Worm (Caenorhabditis elegans) whole organism, late embryonic: ENCODE results near the gene T01G5.8.

Experiments
- C08G9.2 ChIP-seq: sonication (generic microtip); optimal IDR thresholded peaks from 2 replicates; lab custom pipeline; 2016; ENCODE audit warnings: mild to moderate bottlenecking, missing genetic modification characterization, moderate library complexity, missing compliant biosample characterization
- C38D4.7 ChIP-seq: fragments of 200-800 bp; sonication (Bioruptor generic); optimal IDR thresholded peaks from 2 replicates; lab custom pipeline; 2018; ENCODE audit warnings: mild to moderate bottlenecking, missing genetic modification characterization, moderate library complexity, missing compliant biosample characterization
- F13H6.1 ChIP-seq: sonication (generic microtip); optimal IDR thresholded peaks from 2 replicates; lab custom pipeline; 2016; ENCODE audit warnings: missing genetic modification characterization, missing compliant biosample characterization
- T23F11.4 ChIP-seq: fragments of 200-800 bp; sonication (Bioruptor generic); optimal IDR thresholded peaks from 2 replicates; lab custom pipeline; 2018; ENCODE audit warnings: mild to moderate bottlenecking, missing genetic modification characterization, missing compliant biosample characterization
- ahr-1 ChIP-seq: sonication (generic microtip); optimal IDR thresholded peaks from 2 replicates; lab custom pipeline; 2016; ENCODE audit warnings: missing genetic modification characterization, missing compliant biosample characterization
- ceh-18 ChIP-seq: sonication (generic microtip); optimal IDR thresholded peaks from 2 replicates; lab custom pipeline; 2016; ENCODE audit warnings: missing genetic modification characterization, missing compliant biosample characterization
- ceh-2 ChIP-seq: sonication (generic microtip); optimal IDR thresholded peaks from 2 replicates; lab custom pipeline; 2016; ENCODE audit warnings: missing genotype, missing genetic modification characterization, missing compliant biosample characterization
- ceh-24 ChIP-seq: sonication (generic microtip); optimal IDR thresholded peaks from 2 replicates; lab custom pipeline; 2016; ENCODE audit warnings: mild to moderate bottlenecking, missing genetic modification characterization, missing compliant biosample characterization
- ceh-30 ChIP-seq: fragments of 150-350 bp; optimal IDR thresholded peaks from 2 replicates; lab custom pipeline; 2014; ENCODE audit warnings: missing biosample characterization, missing genetic modification characterization
- ceh-31 ChIP-seq: sonication (generic microtip); optimal IDR thresholded peaks from 2 replicates; lab custom pipeline; 2016; ENCODE audit warnings: missing genetic modification characterization, missing compliant biosample characterization
- ceh-6 ChIP-seq: fragments of 200-800 bp; sonication (Bioruptor generic); optimal IDR thresholded peaks from 2 replicates; lab custom pipeline; 2018; ENCODE audit warnings: mild to moderate bottlenecking, missing genetic modification characterization, missing compliant biosample characterization
- ceh-9 ChIP-seq: sonication (generic microtip); optimal IDR thresholded peaks from 2 replicates; lab custom pipeline; 2016; ENCODE audit warnings: mild to moderate bottlenecking, missing genetic modification characterization, inconsistent platforms, missing compliant biosample characterization
- che-1 ChIP-seq: sonication (generic microtip); optimal IDR thresholded peaks from 2 replicates; lab custom pipeline; 2016; ENCODE audit warnings: mild to moderate bottlenecking, missing genetic modification characterization, missing compliant biosample characterization
- dve-1 ChIP-seq: sonication (generic microtip); optimal IDR thresholded peaks from 2 replicates; lab custom pipeline; 2017; ENCODE audit warnings: antibody characterized with exemption, mild to moderate bottlenecking, missing genetic modification characterization, missing compliant biosample characterization
- fkh-6 ChIP-seq: sonication (generic microtip); optimal IDR thresholded peaks from 2 replicates; lab custom pipeline; 2016; ENCODE audit warnings: missing genetic modification characterization, missing compliant biosample characterization
- gmeb-2 ChIP-seq: sonication (generic microtip); optimal IDR thresholded peaks from 2 replicates; lab custom pipeline; 2016; ENCODE audit warnings: missing genetic modification characterization, inconsistent platforms, missing compliant biosample characterization
- hlh-15 ChIP-seq: sonication (generic microtip); optimal IDR thresholded peaks from 2 replicates; lab custom pipeline; 2016; ENCODE audit warnings: missing genetic modification characterization, missing compliant biosample characterization
- hlh-6 ChIP-seq: sonication (generic microtip); optimal IDR thresholded peaks from 2 replicates; lab custom pipeline; 2016; ENCODE audit warnings: missing genotype, missing genetic modification characterization, missing compliant biosample characterization
- hlh-8 ChIP-seq: sonication (generic microtip); optimal IDR thresholded peaks from 2 replicates; lab custom pipeline; 2016; ENCODE audit warnings: missing genotype, missing genetic modification characterization, missing compliant biosample characterization
- lim-6 ChIP-seq: sonication (generic microtip); optimal IDR thresholded peaks from 2 replicates; lab custom pipeline; 2016; ENCODE audit warnings: missing genetic modification characterization, missing compliant biosample characterization
- lin-11 ChIP-seq: fragments of 200-800 bp; sonication (Bioruptor generic); optimal IDR thresholded peaks from 2 replicates; lab custom pipeline; 2018; ENCODE audit warnings: mild to moderate bottlenecking, missing genetic modification characterization, missing compliant biosample characterization
- mec-3 ChIP-seq: sonication (generic microtip); optimal IDR thresholded peaks from 2 replicates; lab custom pipeline; 2016; ENCODE audit warnings: borderline replicate concordance, missing genetic modification characterization, missing compliant biosample characterization
- nfya-1 ChIP-seq: sonication (generic microtip); optimal IDR thresholded peaks from 2 replicates; lab custom pipeline; 2017; ENCODE audit warnings: missing genetic modification characterization, mild to moderate bottlenecking, missing compliant biosample characterization, antibody characterized with exemption, moderate library complexity
- pat-9 ChIP-seq: fragments of 200-800 bp; sonication (Bioruptor generic); optimal IDR thresholded peaks from 2 replicates; lab custom pipeline; 2018; ENCODE audit warnings: mild to moderate bottlenecking, missing genetic modification characterization, moderate library complexity, missing compliant biosample characterization
- pax-1 ChIP-seq: fragments of 150-350 bp; optimal IDR thresholded peaks from 2 replicates; lab custom pipeline; 2014; ENCODE audit warnings: missing biosample characterization, missing genetic modification characterization
- pha-2 ChIP-seq: sonication (generic microtip); optimal IDR thresholded peaks from 2 replicates; lab custom pipeline; 2017; ENCODE audit warnings: mild to moderate bottlenecking, missing genetic modification characterization, missing compliant biosample characterization
- pha-4 ChIP-seq: fragments of 150-350 bp; optimal IDR thresholded peaks from 2 replicates; lab custom pipeline; 2018; ENCODE audit warnings: missing biosample characterization, missing genetic modification reagents, missing genetic modification characterization
- pqm-1 ChIP-seq: sonication (generic microtip); optimal IDR thresholded peaks from 2 replicates; lab custom pipeline; 2016; ENCODE audit warnings: missing genetic modification characterization, missing compliant biosample characterization
- rnt-1 ChIP-seq: sonication (generic microtip); optimal IDR thresholded peaks from 2 replicates; lab custom pipeline; 2016; ENCODE audit warnings: missing genetic modification characterization, missing compliant biosample characterization
- sdc-2 ChIP-seq: sonication (generic microtip); optimal IDR thresholded peaks from 2 replicates; lab custom pipeline; 2016; ENCODE audit warnings: missing genotype, missing genetic modification characterization, missing compliant biosample characterization
- sox-4 ChIP-seq: sonication (generic microtip); optimal IDR thresholded peaks from 2 replicates; lab custom pipeline; 2017; ENCODE audit warnings: mild to moderate bottlenecking, missing genetic modification characterization, inconsistent platforms, missing compliant biosample characterization
- syd-9 ChIP-seq: sonication (generic microtip); optimal IDR thresholded peaks from 2 replicates; lab custom pipeline; 2016; ENCODE audit warnings: mild to moderate bottlenecking, missing genetic modification characterization, moderate library complexity, missing compliant biosample characterization
- unc-42 ChIP-seq: sonication (generic microtip); optimal IDR thresholded peaks from 2 replicates; lab custom pipeline; 2016; ENCODE audit warnings: missing genotype, missing genetic modification characterization, missing compliant biosample characterization
- unc-86 ChIP-seq: sonication (generic microtip); optimal IDR thresholded peaks from 2 replicates; lab custom pipeline; 2016; ENCODE audit warnings: missing genetic modification characterization, missing compliant biosample characterization
- zip-5 ChIP-seq: sonication (generic microtip); optimal IDR thresholded peaks from 2 replicates; lab custom pipeline; 2016; ENCODE audit warnings: missing genetic modification characterization, missing compliant biosample characterization

T01G5.8 gene

DNA sequence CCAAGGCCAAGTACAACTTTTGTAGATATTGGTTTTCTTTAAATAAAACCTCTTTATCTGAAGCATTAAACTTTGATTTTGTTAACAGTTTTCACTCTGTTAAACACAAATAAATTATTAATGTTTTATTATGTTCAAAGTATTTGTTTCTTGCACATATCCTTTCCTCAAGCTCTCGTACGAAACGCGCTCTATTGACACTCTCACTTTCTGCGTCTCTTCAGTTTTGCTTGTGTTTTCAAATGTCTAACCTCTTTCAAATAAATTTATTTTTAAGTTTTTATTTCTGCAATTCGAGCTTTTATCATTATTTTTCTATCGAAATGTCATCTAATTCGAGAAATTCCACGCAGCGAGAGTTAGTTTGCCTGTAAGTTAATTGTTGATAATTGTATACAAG is 27.7 kb downstream of the T01G5.8 start, which contains the start of gene K08F9.4:
Gene K08F9.4 (plus strand): TSS at position 222 of the 400 bp plus-strand sequence.
- no peak for TF ChIP-seq gmeb-2 (tag; lab: Kevin White, UChicago)
- TF ChIP-seq ceh-31 (tag; lab: Kevin White, UChicago) = peak; percentile 16
- no peak for TF ChIP-seq nfya-1 (tag; lab: Kevin White, UChicago)
- no peak for TF ChIP-seq mec-3 (tag; lab: Kevin White, UChicago)
- TF ChIP-seq C08G9.2 = no peak
- no peak for TF ChIP-seq pha-4
- TF ChIP-seq hlh-6 (tag; lab: Kevin White, UChicago) = no peak
- no peak for TF ChIP-seq lin-11 (tag; lab: Kevin White, UChicago)
- TF ChIP-seq ceh-9 (tag; lab: Kevin White, UChicago) = no peak
- no peak for TF ChIP-seq F13H6.1
- no peak for TF ChIP-seq T23F11.4 (GFP tag; lab: Kevin White, UChicago)
- TF ChIP-seq pax-1 = peak; percentile 54
- no peak for TF ChIP-seq ceh-6 (GFP tag; lab: Kevin White, UChicago)
- TF ChIP-seq hlh-15 (tag; lab: Kevin White, UChicago) = no peak
- no peak for TF ChIP-seq pqm-1 (tag; lab: Kevin White, UChicago)
- TF ChIP-seq syd-9 (tag; lab: Kevin White, UChicago) = no peak
- no peak for TF ChIP-seq C38D4.7

DNA sequence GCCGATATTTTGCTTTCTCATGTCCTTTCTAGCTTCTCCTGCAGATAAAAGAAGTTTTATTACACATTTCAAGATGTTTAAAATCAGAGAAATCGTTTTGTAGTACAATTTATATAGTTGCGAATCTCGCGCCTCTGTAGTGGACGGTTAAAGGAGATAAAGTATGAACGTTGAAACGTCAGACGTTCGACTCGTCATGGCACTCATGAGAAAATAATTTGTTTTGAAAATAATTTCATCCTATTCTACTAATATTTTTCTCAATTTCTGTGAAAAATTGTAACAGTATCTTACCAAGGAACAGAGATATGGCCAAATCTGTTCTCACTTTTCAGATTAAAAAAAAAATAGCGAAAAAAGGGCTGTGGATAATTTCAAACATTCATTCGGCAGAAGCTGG is 31.7 kb downstream of the T01G5.8 start, which contains the start of gene T09F5.20:
Gene T09F5.20 (minus strand): TSS at position 101 of the 400 bp plus-strand sequence.
- TF ChIP-seq syd-9 (tag; lab: Kevin White, UChicago) (no peak), ahr-1 (tag; lab: Kevin White, UChicago) (no peak), lim-6 (tag; lab: Kevin White, UChicago) (no peak)

DNA sequence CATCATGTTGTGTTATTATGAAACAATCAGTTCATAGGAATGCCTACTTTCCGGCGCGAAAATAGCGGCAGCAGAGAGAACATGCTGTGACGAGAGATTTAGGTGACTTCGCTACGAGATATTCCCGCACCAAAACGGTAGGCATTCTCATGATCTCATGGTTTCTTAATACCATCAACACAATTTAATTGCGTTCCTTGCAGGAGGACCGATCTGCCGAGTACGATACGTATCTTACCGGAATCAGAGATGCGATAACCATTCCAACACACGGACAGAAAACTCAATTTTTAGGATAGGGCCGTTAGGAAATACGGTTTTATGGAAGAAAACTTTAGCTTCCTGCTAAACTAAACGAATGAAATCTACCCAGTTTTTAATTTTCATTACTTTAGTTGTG is 32.7 kb downstream of the T01G5.8 start, which contains the start of gene T09F5.1:
Gene T09F5.1 (plus strand): TSS at position 301 of the 400 bp plus-strand sequence.
- TF ChIP-seq rnt-1 (tag; lab: Kevin White, UChicago) = peak; percentile 5
- TF ChIP-seq F13H6.1 = no peak

DNA sequence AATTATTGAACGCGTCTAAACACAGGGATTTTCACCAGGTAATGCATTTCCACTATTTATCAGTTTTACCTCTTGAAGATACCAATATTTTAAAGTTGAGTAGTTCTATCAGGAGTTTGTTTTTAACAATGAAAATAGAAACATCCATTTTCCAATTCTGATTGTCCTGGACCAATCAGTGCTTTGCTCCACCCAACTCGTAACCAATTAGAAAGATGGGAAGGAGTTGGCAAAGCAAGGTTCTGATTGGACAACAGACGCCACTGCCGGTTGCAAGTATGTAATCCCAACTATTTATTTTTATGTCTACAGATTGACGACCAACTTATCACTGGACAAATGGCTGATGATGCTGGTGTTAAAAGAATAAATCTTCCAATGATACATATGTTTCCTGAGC is 34.1 kb downstream of the T01G5.8 start:
- TF ChIP-seq nfya-1 (tag; lab: Kevin White, UChicago) = peak; percentile 69
- no peak for TF ChIP-seq hlh-8
- TF ChIP-seq gmeb-2 (tag; lab: Kevin White, UChicago) = no peak
- no peak for TF ChIP-seq ceh-18 (tag; lab: Kevin White, UChicago)
- TF ChIP-seq unc-42 (tag; lab: Kevin White, UChicago) = no peak

DNA sequence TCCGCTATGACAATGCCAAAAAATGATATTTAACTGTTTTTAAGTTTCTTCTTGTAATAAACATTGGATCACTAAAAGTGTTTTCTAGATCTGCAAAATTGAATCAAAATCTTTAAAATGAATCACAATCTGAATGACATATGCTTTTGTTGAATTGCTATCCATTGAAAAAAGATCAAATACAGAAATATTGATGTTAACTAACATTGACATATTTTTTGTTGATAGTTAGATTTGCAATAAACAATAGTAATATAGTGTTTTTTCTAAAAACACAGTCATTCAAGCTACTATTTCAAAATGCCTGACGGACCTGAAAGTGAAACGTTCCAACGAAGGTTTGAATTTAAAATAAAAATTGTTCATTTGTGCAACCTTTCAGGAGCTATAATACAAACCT is 34.6 kb downstream of the T01G5.8 start, which contains the start of gene T09F5.2:
Gene T09F5.2 (plus strand): TSS at position 301 of the 400 bp plus-strand sequence.
- no peak for TF ChIP-seq fkh-6 (tag; lab: Kevin White, UChicago)
- TF ChIP-seq dve-1 (tag; lab: Kevin White, UChicago) = no peak
- no peak for TF ChIP-seq ceh-30 (tag; lab: Kevin White, UChicago)
- TF ChIP-seq pha-2 = no peak
- TF ChIP-seq F13H6.1 = no peak
- TF ChIP-seq sox-4 (tag; lab: Kevin White, UChicago) = no peak
- TF ChIP-seq ceh-9 (tag; lab: Kevin White, UChicago) = no peak
- no peak for TF ChIP-seq lin-11 (tag; lab: Kevin White, UChicago)
- no peak for TF ChIP-seq ceh-31 (tag; lab: Kevin White, UChicago)
- no peak for TF ChIP-seq ceh-24 (tag; lab: Kevin White, UChicago)
- TF ChIP-seq unc-86 (tag; lab: Kevin White, UChicago) = no peak
- no peak for TF ChIP-seq mec-3 (tag; lab: Kevin White, UChicago)
- TF ChIP-seq hlh-15 (tag; lab: Kevin White, UChicago) = no peak
- TF ChIP-seq pax-1 = no peak
- no peak for TF ChIP-seq che-1
- no peak for TF ChIP-seq sdc-2 (tag; lab: Kevin White, UChicago)
- TF ChIP-seq pat-9 (tag; lab: Kevin White, UChicago) = no peak
- no peak for TF ChIP-seq ceh-2
- TF ChIP-seq zip-5 (tag; lab: Kevin White, UChicago) = no peak
